Worm (Caenorhabditis elegans) whole organism, L4 larva: ENCODE data around the gene K07D4.5.

Source experiments
- F26F4.8 ChIP-seq: fragments of 200-800 bp; sonication (Bioruptor generic); conservative IDR thresholded peaks from 2 replicates; pipeline ENCODE4 v1.3.6; 2022; ENCODE audit warnings: missing genetic modification characterization, missing compliant biosample characterization
- F49E8.2 ChIP-seq: sonication (generic microtip); optimal IDR thresholded peaks from 2 replicates; lab custom pipeline; 2016; ENCODE audit warnings: missing compliant biosample characterization, mild to moderate bottlenecking, missing genetic modification characterization, borderline replicate concordance
- T26A8.4 ChIP-seq: fragments of 200-800 bp; sonication (Bioruptor generic); IDR thresholded peaks from 2 replicates; pipeline ENCODE4 v1.3.6; 2022; ENCODE audit warnings: missing genetic modification characterization, missing compliant biosample characterization
- Y105C5A.15 ChIP-seq: fragments of 200-800 bp; sonication (Bioruptor generic); IDR thresholded peaks from 2 replicates; pipeline ENCODE4 v1.3.6; 2022; ENCODE audit warnings: missing genetic modification characterization, missing compliant biosample characterization
- Y48G9A.11 ChIP-seq: fragments of 200-800 bp; sonication (Bioruptor generic); IDR thresholded peaks from 2 replicates; pipeline ENCODE4 v1.3.6; 2022; ENCODE audit warnings: missing genetic modification reagents, missing genetic modification characterization, missing compliant biosample characterization
- Y5F2A.4 ChIP-seq: fragments of 200-800 bp; sonication (Bioruptor generic); optimal IDR thresholded peaks from 2 replicates; lab custom pipeline; 2018; ENCODE audit warnings: mild to moderate bottlenecking, missing genetic modification characterization, missing compliant biosample characterization
- ZK546.5 ChIP-seq, 2 experiments: sonication (generic microtip); optimal IDR thresholded peaks; 2 replicates each; lab custom pipeline; 2017; ENCODE audit warnings: missing biosample characterization in 2 of 2, missing genetic modification characterization in 2 of 2
- aha-1 ChIP-seq: fragments of 150-350 bp; peaks from one replicate; lab custom pipeline; 2014; ENCODE audit warnings: missing biosample characterization, missing genetic modification characterization
- ceh-28 ChIP-seq: fragments of 150-350 bp; optimal IDR thresholded peaks from 2 replicates; lab custom pipeline; 2014; ENCODE audit warnings: missing biosample characterization, missing genetic modification reagents, missing genetic modification characterization
- ceh-32 ChIP-seq: sonication (generic microtip); optimal IDR thresholded peaks from 2 replicates; lab custom pipeline; 2016; ENCODE audit warnings: mild to moderate bottlenecking, missing genetic modification characterization, missing compliant biosample characterization; ENCODE audit not compliant: poor library complexity
- daf-16 ChIP-seq, 3 experiments: sonication (generic microtip); optimal IDR thresholded peaks; 2 replicates each; lab custom pipeline; 2016 to 2017; ENCODE audit warnings: missing genetic modification characterization in 3 of 3, missing genetic modification reagents in 3 of 3, mild to moderate bottlenecking in 2 of 3, missing compliant biosample characterization in 2 of 3, missing biosample characterization in 1 of 3, moderate library complexity in 1 of 3
- daf-8 ChIP-seq: fragments of 200-800 bp; sonication (Bioruptor generic); IDR thresholded peaks from 2 replicates; pipeline ENCODE4 v1.3.6; 2022; ENCODE audit warnings: missing genetic modification characterization, missing compliant biosample characterization
- dmd-6 ChIP-seq: fragments of 200-800 bp; sonication (Bioruptor generic); IDR thresholded peaks from 2 replicates; pipeline ENCODE4 v1.3.6; 2022; ENCODE audit warnings: missing genetic modification reagents, missing genetic modification characterization, missing compliant biosample characterization
- dpl-1 ChIP-seq: fragments of 150-350 bp; optimal IDR thresholded peaks from 2 replicates; lab custom pipeline; 2014; ENCODE audit warnings: missing biosample characterization, missing genetic modification reagents, missing genetic modification characterization
- duxl-1 ChIP-seq: sonication (generic microtip); optimal IDR thresholded peaks from 2 replicates; lab custom pipeline; 2016; ENCODE audit warnings: mild to moderate bottlenecking, missing genetic modification characterization, moderate library complexity, missing compliant biosample characterization; ENCODE audit not compliant: poor library complexity
- dve-1 ChIP-seq: sonication (generic microtip); optimal IDR thresholded peaks from 2 replicates; lab custom pipeline; 2017; ENCODE audit warnings: antibody characterized with exemption, mild to moderate bottlenecking, missing genetic modification characterization, missing compliant biosample characterization; ENCODE audit not compliant: insufficient read depth
- fos-1 ChIP-seq: fragments of 150-350 bp; optimal IDR thresholded peaks from 2 replicates; lab custom pipeline; 2014; ENCODE audit warnings: missing biosample characterization, missing genetic modification characterization
- hif-1 ChIP-seq, 2 experiments: sonication (generic microtip); optimal IDR thresholded peaks; 2 replicates each; lab custom pipeline; 2016 to 2017; ENCODE audit warnings: missing compliant biosample characterization in 2 of 2, missing genetic modification characterization in 2 of 2, missing genetic modification reagents in 2 of 2, missing genotype in 2 of 2, mild to moderate bottlenecking in 1 of 2
- hmg-1.1 ChIP-seq: fragments of 200-800 bp; sonication (Bioruptor generic); IDR thresholded peaks from 2 replicates; pipeline ENCODE4 v1.3.6; 2022; ENCODE audit warnings: missing genetic modification reagents, missing genetic modification characterization, missing compliant biosample characterization
- jun-1 ChIP-seq: fragments of 150-350 bp; optimal IDR thresholded peaks from 2 replicates; lab custom pipeline; 2014; ENCODE audit warnings: missing biosample characterization, missing genetic modification reagents, missing genetic modification characterization
- lim-7 ChIP-seq: fragments of 200-800 bp; sonication (Bioruptor generic); IDR thresholded peaks from 2 replicates; pipeline ENCODE4 v1.3.6; 2022; ENCODE audit warnings: missing genetic modification characterization, missing compliant biosample characterization
- lin-1 ChIP-seq: fragments of 200-800 bp; sonication (Bioruptor generic); IDR thresholded peaks from 2 replicates; pipeline ENCODE4 v1.3.6; 2022; ENCODE audit warnings: missing genetic modification reagents, missing genetic modification characterization, missing compliant biosample characterization
- lin-39 ChIP-seq: fragments of 150-350 bp; optimal IDR thresholded peaks from 2 replicates; lab custom pipeline; 2014; ENCODE audit warnings: missing biosample characterization, missing genetic modification reagents, missing genetic modification characterization
- lir-3 ChIP-seq: sonication (generic microtip); optimal IDR thresholded peaks from 2 replicates; lab custom pipeline; 2016; ENCODE audit warnings: mild to moderate bottlenecking, missing genetic modification characterization, missing compliant biosample characterization
- mdt-29 ChIP-seq: fragments of 200-800 bp; sonication (Bioruptor generic); IDR thresholded peaks from 2 replicates; pipeline ENCODE4 v1.3.6; 2022; ENCODE audit warnings: missing genetic modification reagents, missing genetic modification characterization, missing compliant biosample characterization
- mep-1 ChIP-seq: fragments of 150-350 bp; sonication (generic microtip); optimal IDR thresholded peaks from 3 replicates; lab custom pipeline; 2014; ENCODE audit warnings: missing biosample characterization, missing genetic modification characterization
- nhr-10 ChIP-seq: fragments of 150-350 bp; optimal IDR thresholded peaks from 2 replicates; lab custom pipeline; 2014; ENCODE audit warnings: missing biosample characterization, missing genetic modification characterization
- nhr-11 ChIP-seq: fragments of 150-350 bp; optimal IDR thresholded peaks from 2 replicates; lab custom pipeline; 2014; ENCODE audit warnings: missing biosample characterization, missing genetic modification characterization
- nhr-28 ChIP-seq: fragments of 150-350 bp; optimal IDR thresholded peaks from 2 replicates; lab custom pipeline; 2014; ENCODE audit warnings: missing biosample characterization, missing genetic modification characterization
- nhr-48 ChIP-seq: sonication (generic microtip); optimal IDR thresholded peaks from 2 replicates; lab custom pipeline; 2016; ENCODE audit warnings: mild to moderate bottlenecking, missing genetic modification characterization, missing compliant biosample characterization
- nhr-6 ChIP-seq: fragments of 150-350 bp; optimal IDR thresholded peaks from 2 replicates; lab custom pipeline; 2014; ENCODE audit warnings: missing biosample characterization, missing genetic modification characterization
- nhr-76 ChIP-seq: fragments of 150-350 bp; optimal IDR thresholded peaks from 2 replicates; lab custom pipeline; 2014; ENCODE audit warnings: missing biosample characterization, missing genetic modification characterization
- nhr-77 ChIP-seq: fragments of 150-350 bp; optimal IDR thresholded peaks from 2 replicates; lab custom pipeline; 2014; ENCODE audit warnings: missing biosample characterization, missing genetic modification characterization
- php-3 ChIP-seq: fragments of 200-800 bp; sonication (Bioruptor generic); IDR thresholded peaks from 2 replicates; pipeline ENCODE4 v1.3.6; 2022; ENCODE audit warnings: missing genetic modification reagents, missing genetic modification characterization, missing compliant biosample characterization
- pqm-1 ChIP-seq: sonication (generic microtip); optimal IDR thresholded peaks from 2 replicates; lab custom pipeline; 2017; ENCODE audit warnings: missing biosample characterization, missing genetic modification characterization
- saeg-2 ChIP-seq: fragments of 200-800 bp; sonication (Bioruptor generic); IDR thresholded peaks from 2 replicates; pipeline ENCODE4 v1.3.6; 2022; ENCODE audit warnings: missing genetic modification reagents, missing genetic modification characterization, missing compliant biosample characterization
- sdz-12 ChIP-seq: fragments of 200-800 bp; sonication (Bioruptor generic); optimal IDR thresholded peaks from 2 replicates; lab custom pipeline; 2018; ENCODE audit warnings: mild to moderate bottlenecking, missing genetic modification characterization, missing compliant biosample characterization
- tra-1 ChIP-seq: fragments of 200-800 bp; sonication (Bioruptor generic); IDR thresholded peaks from 2 replicates; pipeline ENCODE4 v1.3.6; 2022; ENCODE audit warnings: missing genetic modification reagents, missing genetic modification characterization, missing compliant biosample characterization
- vab-7 ChIP-seq: fragments of 200-800 bp; sonication (Bioruptor generic); IDR thresholded peaks from 2 replicates; pipeline ENCODE4 v1.3.6; 2022; ENCODE audit warnings: missing genetic modification reagents, missing genetic modification characterization, missing compliant biosample characterization
- zag-1 ChIP-seq: fragments of 150-350 bp; optimal IDR thresholded peaks from 2 replicates; lab custom pipeline; 2014; ENCODE audit warnings: missing biosample characterization, missing genetic modification characterization
- zfp-2 ChIP-seq: sonication (generic microtip); optimal IDR thresholded peaks from 2 replicates; lab custom pipeline; 2016; ENCODE audit warnings: mild to moderate bottlenecking, missing genetic modification characterization, missing compliant biosample characterization
- zip-2 ChIP-seq: fragments of 150-350 bp; optimal IDR thresholded peaks from 2 replicates; lab custom pipeline; 2014; ENCODE audit warnings: missing biosample characterization, missing genetic modification characterization
- ztf-11 ChIP-seq: fragments of 150-350 bp; optimal IDR thresholded peaks from 2 replicates; lab custom pipeline; 2014; ENCODE audit warnings: missing biosample characterization, missing genetic modification characterization

K07D4.5 gene

DNA sequence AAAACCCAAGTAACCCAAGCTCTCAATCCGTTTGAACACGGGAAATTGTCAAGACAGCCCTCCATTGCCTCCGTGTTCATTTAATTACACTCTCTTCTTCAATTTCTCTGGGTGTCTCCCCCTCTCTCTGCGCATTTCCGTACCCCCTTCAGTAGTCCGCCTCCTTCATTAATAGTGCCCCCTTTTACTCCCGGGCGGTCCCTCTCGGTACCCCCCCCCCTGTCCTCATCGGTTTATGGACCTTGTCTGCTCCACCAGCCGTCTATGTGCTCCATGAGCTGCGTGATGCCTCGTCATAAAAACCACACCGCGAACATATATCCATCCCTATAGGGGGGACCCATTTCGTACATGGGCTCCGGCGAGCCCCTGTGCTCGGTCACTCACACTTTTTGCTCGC is 25.8 kb downstream of the K07D4.5 start (continued):
- TF ChIP-seq sdz-12 (GFP tag; lab: Kevin White, UChicago) (no peak), mep-1 (tag; lab: Kevin White, UChicago) (no peak), tra-1 (GFP tag; lab: Robert Waterston, UW) (0 out of 2 replicates have a peak, but pooled peaks have one; percentile 59), aha-1 (tag; lab: Kevin White, UChicago) (peak; percentile 35)

ce11 chrII:3996005-3996404 is 29.4 kb downstream of the K07D4.5 start, which contains the start of gene clc-22:
clc-22 (minus strand) TSS chrII:3996075.
- no peak for TF ChIP-seq Y48G9A.11
- no peak for TF ChIP-seq lim-7 (GFP tag; lab: Robert Waterston, UW)
- TF ChIP-seq pqm-1 (tag; lab: Kevin White, UChicago): no peak
- no peak for TF ChIP-seq nhr-28 (tag; lab: Kevin White, UChicago)
- TF ChIP-seq zip-2 (tag; lab: Kevin White, UChicago): no peak
- TF ChIP-seq hif-1 (tag; optimal IDR thresholded peaks at IDR 0.05; lab: Kevin White, UChicago): no peak
- no peak for TF ChIP-seq nhr-6 (tag; lab: Kevin White, UChicago)
- no peak for TF ChIP-seq mdt-29 (GFP tag; lab: Robert Waterston, UW)
- TF ChIP-seq nhr-48 (tag; lab: Kevin White, UChicago): no peak
- TF ChIP-seq ztf-11 (tag; lab: Kevin White, UChicago): no peak
- TF ChIP-seq zfp-2 (tag; lab: Kevin White, UChicago): no peak
- no peak for TF ChIP-seq T26A8.4
- no peak for TF ChIP-seq nhr-11 (tag; lab: Kevin White, UChicago)

ce11 chrII:3992660-3993245 is 32.6 kb downstream of the K07D4.5 start, which contains the start of gene Y14H12A.1:
Y14H12A.1 (plus strand) TSS chrII:3993195.
- TF ChIP-seq daf-16 (GFP tag; optimal IDR thresholded peaks at IDR 0.05; lab: Kevin White, UChicago) (no peak), daf-16 (tag; optimal IDR thresholded peaks at IDR 0.05; lab: Kevin White, UChicago) (peak; percentile 72), nhr-76 (tag; lab: Kevin White, UChicago) (no peak), php-3 (peak; percentile 75; the same call in 1 of the 2 replicates), ceh-32 (tag; lab: Kevin White, UChicago) (no peak)

ce11 chrII:3992029-3992428 is 33.3 kb downstream of the K07D4.5 start:
- no peak for TF ChIP-seq F26F4.8 (GFP tag; lab: Robert Waterston, UW)
- TF ChIP-seq Y105C5A.15 (GFP tag; lab: Robert Waterston, UW): no peak
- TF ChIP-seq lim-7 (GFP tag; lab: Robert Waterston, UW): no peak
- TF ChIP-seq aha-1 (tag; lab: Kevin White, UChicago): no peak
- TF ChIP-seq jun-1 (tag; lab: Kevin White, UChicago): no peak
- TF ChIP-seq nhr-10 (tag; lab: Kevin White, UChicago): no peak
- TF ChIP-seq nhr-28 (tag; lab: Kevin White, UChicago): peak; percentile 2
- TF ChIP-seq ceh-28 (tag; lab: Kevin White, UChicago): no peak
- TF ChIP-seq lin-39: no peak
- TF ChIP-seq lin-1: no peak
- no peak for TF ChIP-seq zip-2 (tag; lab: Kevin White, UChicago)
- TF ChIP-seq hmg-1.1 (GFP tag; lab: Robert Waterston, UW): no peak
- no peak for TF ChIP-seq duxl-1 (tag; lab: Kevin White, UChicago)
- no peak for TF ChIP-seq daf-16 (GFP tag; optimal IDR thresholded peaks at IDR 0.05; lab: Kevin White, UChicago)
- TF ChIP-seq daf-16 (tag; optimal IDR thresholded peaks at IDR 0.05; lab: Kevin White, UChicago): peak; percentile 76
- TF ChIP-seq lir-3 (tag; lab: Kevin White, UChicago): no peak
- TF ChIP-seq F49E8.2 (tag; lab: Kevin White, UChicago): no peak
- TF ChIP-seq daf-8 (GFP tag; lab: Robert Waterston, UW): no peak
- no peak for TF ChIP-seq vab-7 (GFP tag; lab: Robert Waterston, UW)
- no peak for TF ChIP-seq zag-1
- no peak for TF ChIP-seq saeg-2 (GFP tag; lab: Robert Waterston, UW)
- TF ChIP-seq Y48G9A.11: no peak
- no peak for TF ChIP-seq ZK546.5 (tag; optimal IDR thresholded peaks at IDR 0.05; lab: Kevin White, UChicago)
- no peak for TF ChIP-seq nhr-48 (tag; lab: Kevin White, UChicago)
- TF ChIP-seq mdt-29 (GFP tag; lab: Robert Waterston, UW): no peak
- TF ChIP-seq Y5F2A.4 (GFP tag; lab: Kevin White, UChicago): no peak
- peak; percentile 44; the same call in 1 of the 2 replicates for TF ChIP-seq dmd-6 (GFP tag; lab: Robert Waterston, UW)
- TF ChIP-seq nhr-77 (tag; lab: Kevin White, UChicago): no peak
- TF ChIP-seq pqm-1 (tag; lab: Kevin White, UChicago): peak; percentile 58
- no peak for TF ChIP-seq fos-1
- no peak for TF ChIP-seq ceh-32 (tag; lab: Kevin White, UChicago)
- TF ChIP-seq dpl-1 (GFP tag; lab: Kevin White, UChicago): no peak
- TF ChIP-seq dve-1 (tag; lab: Kevin White, UChicago): peak; percentile 20
